Worm (Caenorhabditis elegans): Measurements from ENCODE around the gene T12E12.6.

DNA sequence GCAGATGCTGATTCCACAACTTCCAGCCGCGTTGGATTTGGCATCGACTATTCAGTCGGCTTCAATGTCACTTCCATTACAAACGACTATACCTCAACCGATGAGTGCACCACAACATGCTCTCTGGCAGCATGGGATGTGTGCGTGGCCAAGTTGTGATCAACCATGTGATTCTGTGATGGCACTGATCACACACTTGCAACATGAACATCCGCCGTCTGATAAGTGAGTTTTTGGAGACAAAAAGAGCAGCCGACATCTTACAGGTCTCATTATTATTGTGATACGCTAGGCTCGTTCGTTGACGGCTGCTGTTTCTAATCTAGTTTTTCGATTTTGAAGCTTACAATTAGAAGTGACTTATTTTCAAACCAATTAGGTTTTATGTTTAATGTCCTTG is 28.5 kb upstream of the T12E12.6 start:
- TF ChIP-seq dao-5 (tag; optimal IDR thresholded peaks at IDR 0.05) (no peak), W03F9.2 (tag; optimal IDR thresholded peaks at IDR 0.05) (no peak)

Data from whole organism, L4/young adult.